Fruit fly (Drosophila melanogaster): ENCODE measurements around the gene Reph.

Reph gene

DNA sequence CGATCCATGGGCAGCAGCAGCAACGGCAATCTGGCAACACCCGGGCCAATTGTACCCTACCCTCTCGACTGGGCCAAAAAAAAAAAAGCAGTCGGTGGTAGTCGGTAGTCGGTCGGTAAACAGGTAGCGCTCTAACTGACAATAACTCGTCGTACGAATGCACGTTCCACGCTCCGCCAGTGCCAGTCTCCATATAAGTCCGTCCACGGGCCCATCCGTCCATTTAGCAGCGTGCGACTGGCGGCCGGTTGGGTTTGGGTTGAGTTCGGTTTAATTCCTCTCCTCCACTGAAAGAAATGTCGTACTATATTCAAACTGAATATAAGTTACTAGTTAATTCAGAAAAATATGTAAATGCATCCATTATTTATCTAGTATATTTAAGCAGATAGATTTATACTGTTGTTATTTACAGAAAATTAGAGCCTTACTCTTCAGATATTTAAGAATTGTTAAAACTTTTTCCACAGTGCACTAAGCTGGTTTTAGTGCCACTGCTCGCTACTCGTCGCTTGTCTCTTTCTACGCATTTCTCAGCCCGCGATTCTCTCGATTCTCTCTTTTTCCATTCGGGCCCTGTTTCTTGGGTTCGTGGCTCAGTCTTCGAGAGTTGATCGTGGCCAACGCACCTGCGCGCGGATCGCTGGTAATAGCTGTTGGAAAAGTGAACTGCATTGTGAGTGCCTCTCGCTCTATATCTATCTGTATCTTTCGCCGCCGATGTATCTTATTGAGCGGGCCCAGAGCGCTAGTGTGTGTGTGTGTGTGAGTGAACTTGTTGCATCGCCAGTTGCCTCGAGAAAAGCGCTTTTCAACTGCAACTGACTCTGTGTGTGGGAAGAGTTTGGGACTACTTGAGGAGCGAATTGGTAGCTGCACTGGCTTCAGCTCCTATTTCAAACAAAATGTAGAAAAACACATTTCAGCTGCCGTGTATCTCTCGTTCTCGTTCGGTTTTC, 32.0 kb upstream of the Reph start, which contains the start of gene bowl (continued):
- TF ChIP-seq scrt (GFP tag; optimal IDR thresholded peaks at IDR 0.05) (peak; percentile 86), CG2116 (GFP tag; optimal IDR thresholded peaks at IDR 0.05) (peak; percentile 74), CG12299 (tag; optimal IDR thresholded peaks at IDR 0.05) (peak; percentile 95), CG6765 (GFP tag; optimal IDR thresholded peaks at IDR 0.05) (peak; percentile 81), bcd (GFP tag; optimal IDR thresholded peaks at IDR 0.05) (peak; percentile 91), chinmo (GFP tag; IDR thresholded peaks at IDR 0.05; ENCODE audit: partially characterized antibody) (peak; percentile 90), Meics (GFP tag; optimal IDR thresholded peaks at IDR 0.05) (peak; percentile 89), chm (GFP tag; IDR thresholded peaks at IDR 0.05) (peak; percentile 95), Chrac-16 (GFP tag; optimal IDR thresholded peaks at IDR 0.05) (peak; percentile 98), lmd (GFP tag; IDR thresholded peaks at IDR 0.05) (peak; percentile 97), wek (GFP tag; optimal IDR thresholded peaks at IDR 0.05) (no peak), CG14965 (GFP tag; optimal IDR thresholded peaks at IDR 0.05; ENCODE audit: borderline replicate concordance) (peak; percentile 42), CG2875 (GFP tag; optimal IDR thresholded peaks at IDR 0.05) (peak; percentile 95), luna (GFP tag; optimal IDR thresholded peaks at IDR 0.05) (peak; percentile 63), Sox100B (GFP tag; optimal IDR thresholded peaks at IDR 0.05) (peak; percentile 87), CG14860 (GFP tag; IDR thresholded peaks at IDR 0.05; ENCODE audit: partially characterized antibody) (no peak), CG15514 (GFP tag; optimal IDR thresholded peaks at IDR 0.05) (peak; percentile 75), twi (tag; optimal IDR thresholded peaks at IDR 0.05) (peak; percentile 90), CG9797 (GFP tag; optimal IDR thresholded peaks at IDR 0.05) (peak; percentile 10), so (GFP tag; IDR thresholded peaks at IDR 0.05) (peak; percentile 97), Adf1 (GFP tag; IDR thresholded peaks at IDR 0.05) (peak; percentile 79), chif (GFP tag; optimal IDR thresholded peaks at IDR 0.05) (peak; percentile 93 to 97), E2f1 (GFP tag; IDR thresholded peaks at IDR 0.05) (peak; percentile 97), Awh (GFP tag; IDR thresholded peaks at IDR 0.05) (peak; percentile 97), Hsf (GFP tag; optimal IDR thresholded peaks at IDR 0.05) (peak; percentile 93), CG31388 (GFP tag; optimal IDR thresholded peaks at IDR 0.05) (peak; percentile 75), CG1024 (GFP tag; IDR thresholded peaks at IDR 0.05) (peak; percentile 93), eyg (GFP tag; optimal IDR thresholded peaks at IDR 0.05) (peak; percentile 75), gcm (GFP tag; optimal IDR thresholded peaks at IDR 0.05) (peak; percentile 98), CG18764 (GFP tag; optimal IDR thresholded peaks at IDR 0.05) (peak; percentile 84), slbo (GFP tag; IDR thresholded peaks at IDR 0.05) (peak; percentile 97), CG9215 (GFP tag; IDR thresholded peaks at IDR 0.05) (peak; percentile 91), Tbp (GFP tag; optimal IDR thresholded peaks at IDR 0.05) (no peak), CG2712 (tag; optimal IDR thresholded peaks at IDR 0.05) (peak; percentile 96), Hmx (GFP tag; optimal IDR thresholded peaks at IDR 0.05) (peak; percentile 90), CG4730 (GFP tag; IDR thresholded peaks at IDR 0.05) (peak; percentile 96), Dp (GFP tag; optimal IDR thresholded peaks at IDR 0.05) (no peak), gro (GFP tag; optimal IDR thresholded peaks at IDR 0.05) (peak; percentile 86), stc (GFP tag; IDR thresholded peaks at IDR 0.05) (peak; percentile 96), sc (optimal IDR thresholded peaks at IDR 0.05) (no peak), sc (GFP tag; optimal IDR thresholded peaks at IDR 0.05) (peak; percentile 96), her (GFP tag; optimal IDR thresholded peaks at IDR 0.05) (peak; percentile 89), CG7372 (GFP tag; IDR thresholded peaks at IDR 0.05) (peak; percentile 93), h (optimal IDR thresholded peaks at IDR 0.05) (no peak), CG12219 (GFP tag; optimal IDR thresholded peaks at IDR 0.05) (peak; percentile 96), Taf1 (GFP tag; IDR thresholded peaks at IDR 0.05) (peak; percentile 79), crp (GFP tag; optimal IDR thresholded peaks at IDR 0.05) (peak in 1 of 2 experiments; percentile 66), CG8290 (GFP tag; optimal IDR thresholded peaks at IDR 0.05) (peak; percentile 94), CG8290 (tag; optimal IDR thresholded peaks at IDR 0.05) (peak; percentile 48 to 71), CG10321 (GFP tag; IDR thresholded peaks at IDR 0.05) (peak; percentile 77)
